Fruit fly (Drosophila melanogaster) whole organism, embryonic: ENCODE measurements around the gene GIIIspla2.

Experiments used
- Awh ChIP-seq: fragments of 200-800 bp; sonication (Bioruptor generic); IDR thresholded peaks from 2 replicates; pipeline ENCODE4, ENCODE4 v1.3.6; 2022; ENCODE audit warnings: missing biosample characterization, missing genetic modification characterization
- Blimp-1 ChIP-seq: fragments of 200-800 bp; sonication (Bioruptor generic); optimal IDR thresholded peaks from 3 replicates; lab custom pipeline; 2018; ENCODE audit warnings: missing biosample characterization, missing genetic modification characterization, mild to moderate bottlenecking, moderate library complexity, missing genetic modification reagents
- CG10267 ChIP-seq: fragments of 200-800 bp; sonication (Bioruptor generic); optimal IDR thresholded peaks from 2 replicates; lab custom pipeline; 2018; ENCODE audit warnings: missing biosample characterization, mild to moderate bottlenecking, missing genetic modification characterization, moderate library complexity
- CG11398 ChIP-seq: fragments of 200-800 bp; sonication (Bioruptor generic); optimal IDR thresholded peaks from 2 replicates; lab custom pipeline; 2016; ENCODE audit warnings: missing biosample characterization, missing genetic modification characterization
- CG15696 ChIP-seq: fragments of 200-800 bp; sonication (Bioruptor generic); optimal IDR thresholded peaks from 2 replicates; lab custom pipeline; 2019; ENCODE audit warnings: missing biosample characterization, mild to moderate bottlenecking, missing genetic modification characterization, moderate library complexity
- CG1603 ChIP-seq: fragments of 200-800 bp; sonication (Bioruptor generic); optimal IDR thresholded peaks from 2 replicates; lab custom pipeline; 2019; ENCODE audit warnings: missing biosample characterization, mild to moderate bottlenecking, missing genetic modification characterization, moderate library complexity
- CG16813 ChIP-seq: fragments of 200-800 bp; sonication (Bioruptor generic); IDR thresholded peaks from 3 replicates; pipeline ENCODE4 v1.3.6; 2022; ENCODE audit warnings: missing biosample characterization, missing genetic modification characterization; ENCODE audit not compliant: partially characterized antibody
- CG17912 ChIP-seq: fragments of 200-800 bp; sonication (Bioruptor generic); optimal IDR thresholded peaks from 2 replicates; lab custom pipeline; 2018; ENCODE audit warnings: missing biosample characterization, mild to moderate bottlenecking, missing genetic modification characterization
- CG30020 ChIP-seq: fragments of 200-800 bp; optimal IDR thresholded peaks from 2 replicates; lab custom pipeline; 2019; ENCODE audit warnings: missing biosample characterization, mild to moderate bottlenecking, missing genetic modification characterization, moderate library complexity
- CG30431 ChIP-seq: fragments of 200-800 bp; sonication (Bioruptor generic); optimal IDR thresholded peaks from 2 replicates; lab custom pipeline; 2017; ENCODE audit warnings: missing biosample characterization, missing genetic modification characterization
- CG33213 ChIP-seq: fragments of 200-800 bp; sonication (Bioruptor generic); optimal IDR thresholded peaks from 3 replicates; lab custom pipeline; 2016; ENCODE audit warnings: missing biosample characterization, missing genetic modification characterization
- CG4360 ChIP-seq: fragments of 200-800 bp; sonication (Bioruptor generic); IDR thresholded peaks from 2 replicates; pipeline ENCODE4 v1.3.6; 2022; ENCODE audit warnings: missing biosample characterization, missing genetic modification characterization
- CG4617 ChIP-seq: fragments of 200-800 bp; sonication (Bioruptor generic); optimal IDR thresholded peaks from 3 replicates; lab custom pipeline; 2016; ENCODE audit warnings: missing biosample characterization, missing genetic modification characterization, borderline replicate concordance
- CG7271 ChIP-seq: fragments of 200-800 bp; sonication (Bioruptor generic); optimal IDR thresholded peaks from 2 replicates; lab custom pipeline; 2018; ENCODE audit warnings: missing biosample characterization, mild to moderate bottlenecking, missing genetic modification characterization, moderate library complexity
- CG7745 ChIP-seq: fragments of 200-800 bp; sonication (Bioruptor generic); optimal IDR thresholded peaks from 2 replicates; lab custom pipeline; 2018; ENCODE audit warnings: missing biosample characterization, mild to moderate bottlenecking, missing genetic modification characterization, moderate library complexity
- CG9797 ChIP-seq: fragments of 200-800 bp; sonication (Bioruptor generic); optimal IDR thresholded peaks from 3 replicates; lab custom pipeline; 2018; ENCODE audit warnings: missing biosample characterization, mild to moderate bottlenecking, missing genetic modification characterization
- Drgx ChIP-seq: fragments of 200-800 bp; sonication (Bioruptor generic); IDR thresholded peaks from 2 replicates; pipeline ENCODE4 v1.3.6; 2022; ENCODE audit warnings: missing biosample characterization, missing genetic modification characterization
- Elba2 ChIP-seq: fragments of 200-800 bp; sonication (Bioruptor generic); optimal IDR thresholded peaks from 3 replicates; lab custom pipeline; 2016; ENCODE audit warnings: missing biosample characterization, missing genetic modification characterization
- GATAe ChIP-seq: fragments of 200-800 bp; sonication (Bioruptor generic); conservative IDR thresholded peaks from 2 replicates; pipeline ENCODE4 v1.3.6; 2022; ENCODE audit warnings: missing biosample characterization, missing genetic modification characterization
- HmgD ChIP-seq: fragments of 200-800 bp; sonication (Bioruptor generic); optimal IDR thresholded peaks from 3 replicates; lab custom pipeline; 2016; ENCODE audit warnings: missing biosample characterization, missing genetic modification characterization
- Nf-YA ChIP-seq: fragments of 200-800 bp; sonication (Bioruptor generic); IDR thresholded peaks from 2 replicates; pipeline ENCODE4 v1.3.6; 2022; ENCODE audit warnings: missing biosample characterization, missing genetic modification characterization
- Nf-YC ChIP-seq: fragments of 200-800 bp; optimal IDR thresholded peaks from 3 replicates; lab custom pipeline; 2019; ENCODE audit warnings: missing biosample characterization, mild to moderate bottlenecking, missing genetic modification characterization, moderate library complexity
- Rx ChIP-seq: fragments of 200-800 bp; sonication (Bioruptor generic); IDR thresholded peaks from 2 replicates; pipeline ENCODE4 v1.3.6; 2022; ENCODE audit warnings: missing biosample characterization, missing genetic modification characterization
- bowl ChIP-seq: fragments of 200-800 bp; sonication (Bioruptor generic); IDR thresholded peaks from 2 replicates; pipeline ENCODE4 v1.3.6; 2022; ENCODE audit warnings: missing biosample characterization, missing genetic modification characterization
- chinmo ChIP-seq: fragments of 200-800 bp; sonication (Bioruptor generic); IDR thresholded peaks from 4 replicates; pipeline ENCODE4 v1.3.6; 2022; ENCODE audit warnings: missing biosample characterization, missing genetic modification characterization; ENCODE audit not compliant: partially characterized antibody
- chm ChIP-seq: fragments of 200-800 bp; sonication (Bioruptor generic); IDR thresholded peaks from 2 replicates; pipeline ENCODE4 v1.3.6; 2022; ENCODE audit warnings: missing biosample characterization, missing genetic modification characterization
- danr ChIP-seq: fragments of 200-800 bp; sonication (Bioruptor generic); IDR thresholded peaks from 2 replicates; pipeline ENCODE4 v1.3.6; 2022; ENCODE audit warnings: missing biosample characterization, missing genetic modification characterization
- dati ChIP-seq: fragments of 200-800 bp; sonication (Bioruptor generic); IDR thresholded peaks from 2 replicates; pipeline ENCODE4 v1.3.6; 2022; ENCODE audit warnings: missing biosample characterization, missing genetic modification characterization
- eve ChIP-seq, 2 experiments: fragments of >200 bp; optimal IDR thresholded peaks; 2 replicates each; lab custom pipeline; 2017; ENCODE audit warnings: missing biosample characterization in 2 of 2, missing genetic modification characterization in 2 of 2
- ewg ChIP-seq: fragments of 200-800 bp; sonication (Bioruptor generic); optimal IDR thresholded peaks from 3 replicates; lab custom pipeline; 2017; ENCODE audit warnings: mild to moderate bottlenecking, missing biosample characterization, missing genetic modification reagents, missing genetic modification characterization
- eyg ChIP-seq: fragments of 200-800 bp; sonication (Bioruptor generic); optimal IDR thresholded peaks from 3 replicates; lab custom pipeline; 2016; ENCODE audit warnings: missing biosample characterization, missing genetic modification characterization
- fd3F ChIP-seq: fragments of 200-800 bp; sonication (Bioruptor generic); optimal IDR thresholded peaks from 2 replicates; lab custom pipeline; 2018; ENCODE audit warnings: missing biosample characterization, mild to moderate bottlenecking, missing genetic modification characterization, moderate library complexity
- fd96Cb ChIP-seq: fragments of 200-800 bp; sonication (Bioruptor generic); optimal IDR thresholded peaks from 2 replicates; lab custom pipeline; 2018; ENCODE audit warnings: missing biosample characterization, mild to moderate bottlenecking, missing genetic modification characterization, moderate library complexity
- gcm2 ChIP-seq: fragments of 200-800 bp; sonication (Bioruptor generic); optimal IDR thresholded peaks from 2 replicates; lab custom pipeline; 2016; ENCODE audit warnings: missing biosample characterization, missing genetic modification characterization
- hkb ChIP-seq, 2 experiments: fragments of 200-800 bp in 1 of 2; fragments of >200 bp in 1 of 2; sonication (Bioruptor generic) in 1 of 2; IDR thresholded peaks in 1 of 2; optimal IDR thresholded peaks in 1 of 2; 2 replicates each; pipeline versions ENCODE4 v1.3.6 to Lab custom; 2017 to 2022; ENCODE audit warnings: missing biosample characterization in 1 of 2, missing genetic modification characterization in 1 of 2
- ind ChIP-seq: fragments of 200-800 bp; sonication (Bioruptor generic); optimal IDR thresholded peaks from 3 replicates; lab custom pipeline; 2016; ENCODE audit warnings: missing biosample characterization, missing genetic modification characterization
- insv ChIP-seq, 2 experiments: fragments of 200-800 bp; sonication (Bioruptor generic); optimal IDR thresholded peaks; 3 replicates each; lab custom pipeline; 2016 to 2018; ENCODE audit warnings: missing biosample characterization in 2 of 2, missing genetic modification characterization in 2 of 2
- jing ChIP-seq: fragments of 200-800 bp; sonication (Bioruptor generic); optimal IDR thresholded peaks from 2 replicates; lab custom pipeline; 2018; ENCODE audit warnings: missing biosample characterization, mild to moderate bottlenecking, missing genetic modification characterization
- lab ChIP-seq: fragments of 200-800 bp; sonication (Bioruptor generic); optimal IDR thresholded peaks from 3 replicates; lab custom pipeline; 2017; ENCODE audit warnings: missing biosample characterization, missing genetic modification characterization, mild to moderate bottlenecking, moderate library complexity, missing genetic modification reagents
- pan ChIP-seq, 4 experiments: fragments of >200 bp in 3 of 4; fragments of 200-800 bp in 1 of 4; sonication (Bioruptor generic) in 1 of 4; optimal IDR thresholded peaks in 3 of 4; IDR thresholded peaks in 1 of 4; 2 replicates each; pipeline versions ENCODE4 v1.3.6 to Lab custom; 2017 to 2022; ENCODE audit warnings: missing biosample characterization in 2 of 4, missing genetic modification characterization in 2 of 4, mixed read lengths in 1 of 4
- prd ChIP-seq, 3 experiments: fragments of >200 bp in 2 of 3; fragments of 200-800 bp in 1 of 3; sonication (Bioruptor generic) in 1 of 3; optimal IDR thresholded peaks in 2 of 3; IDR thresholded peaks in 1 of 3; 2 replicates in 2 of 3; 3 replicates in 1 of 3; pipeline versions ENCODE4 v1.3.6 to Lab custom; 2017 to 2022; ENCODE audit warnings: missing biosample characterization in 1 of 3, missing genetic modification characterization in 1 of 3
- psq ChIP-seq: fragments of 200-800 bp; sonication (Bioruptor generic); optimal IDR thresholded peaks from 2 replicates; lab custom pipeline; 2017; ENCODE audit warnings: missing biosample characterization, missing genetic modification characterization
- ro ChIP-seq: fragments of 200-800 bp; sonication (Bioruptor generic); IDR thresholded peaks from 2 replicates; pipeline ENCODE4 v1.3.6; 2022; ENCODE audit warnings: missing biosample characterization, missing genetic modification characterization
- sqz ChIP-seq: fragments of 200-800 bp; sonication (Bioruptor generic); optimal IDR thresholded peaks from 3 replicates; lab custom pipeline; 2018; ENCODE audit warnings: missing biosample characterization, mild to moderate bottlenecking, missing genetic modification characterization
- trem ChIP-seq: fragments of 200-800 bp; optimal IDR thresholded peaks from 3 replicates; lab custom pipeline; 2019; ENCODE audit warnings: missing biosample characterization, mild to moderate bottlenecking, missing genetic modification characterization, moderate library complexity
- wdn ChIP-seq: fragments of 200-800 bp; sonication (Bioruptor generic); IDR thresholded peaks from 2 replicates; pipeline ENCODE4 v1.3.6; 2022; ENCODE audit warnings: missing biosample characterization, missing genetic modification characterization
- zen ChIP-seq: fragments of 200-800 bp; sonication (Bioruptor generic); optimal IDR thresholded peaks from 3 replicates; lab custom pipeline; 2018; ENCODE audit warnings: missing biosample characterization, mild to moderate bottlenecking, missing genetic modification characterization, moderate library complexity

The GIIIspla2 gene

dm6 chrX:8202724-8203362 is 45.4 kb downstream of the GIIIspla2 start (continued):
- TF ChIP-seq sqz (no peak), danr (GFP tag; lab: Robert Waterston, UW) (no peak), CG11398 (no peak), hkb (optimal IDR thresholded peaks at IDR 0.05; lab: Kevin White, UChicago) (no peak), hkb (GFP tag; IDR thresholded peaks at IDR 0.05; lab: Robert Waterston, UW) (peak; percentile 50; the same call in 1 of the 2 replicates), ind (peak; percentile 25), ewg (no peak), CG17912 (GFP tag; lab: Kevin White, UChicago) (no peak), Blimp-1 (GFP tag; lab: Kevin White, UChicago) (peak; percentile 29), insv (GFP tag; optimal IDR thresholded peaks at IDR 0.05; lab: Kevin White, UChicago) (no peak), ro (GFP tag; lab: Robert Waterston, UW) (no peak)

dm6 chrX:8205625-8206252 is 48.3 kb downstream of the GIIIspla2 start:
- TF ChIP-seq dati (GFP tag; lab: Robert Waterston, UW) (no peak), CG10267 (tag; lab: Kevin White, UChicago) (peak; percentile 4), GATAe (GFP tag; lab: Robert Waterston, UW) (no peak), fd96Cb (peak; percentile 42), jing (GFP tag; lab: Kevin White, UChicago) (no peak), eve (GFP tag; optimal IDR thresholded peaks at IDR 0.05; lab: Kevin White, UChicago) (no peak), Drgx (GFP tag; lab: Robert Waterston, UW) (no peak), CG30020 (tag; lab: Kevin White, UChicago) (no peak), Awh (peak; percentile 72; the same call in 1 of the 2 replicates), lab (peak; percentile 32), CG4360 (no peak), gcm2 (GFP tag; lab: Kevin White, UChicago) (no peak), eyg (GFP tag; lab: Kevin White, UChicago) (no peak), chm (GFP tag; lab: Robert Waterston, UW) (no peak), CG15696 (tag; lab: Kevin White, UChicago) (no peak), Nf-YA (GFP tag; lab: Robert Waterston, UW) (no peak), CG4617 (no peak), Elba2 (GFP tag; lab: Kevin White, UChicago) (no peak), bowl (GFP tag; lab: Robert Waterston, UW) (no peak), fd3F (GFP tag; lab: Kevin White, UChicago) (peak; percentile 10), HmgD (GFP tag; lab: Kevin White, UChicago) (no peak), CG7271 (no peak), Rx (GFP tag; lab: Robert Waterston, UW) (no peak), prd (optimal IDR thresholded peaks at IDR 0.05; lab: Kevin White, UChicago) (no peak), prd (GFP tag; IDR thresholded peaks at IDR 0.05; lab: Robert Waterston, UW) (0 out of 3 replicates have a peak, but pooled peaks have one; percentile 21), psq (GFP tag; lab: Kevin White, UChicago) (no peak), CG33213 (no peak), Nf-YC (tag; lab: Kevin White, UChicago) (no peak), CG7745 (tag; lab: Kevin White, UChicago) (no peak), pan (optimal IDR thresholded peaks at IDR 0.05; lab: Kevin White, UChicago) (no peak), pan (GFP tag; optimal IDR thresholded peaks at IDR 0.05 in 1 of 2, IDR thresholded peaks at IDR 0.05 in 1 of 2) (peak in 1 of 2 experiments; percentile 62), zen (tag; lab: Kevin White, UChicago) (no peak), chinmo (GFP tag; lab: Robert Waterston, UW) (no peak), CG1603 (no peak), CG9797 (GFP tag; lab: Kevin White, UChicago) (no peak), CG16813 (GFP tag; lab: Robert Waterston, UW) (no peak), CG30431 (GFP tag; lab: Kevin White, UChicago) (no peak), trem (tag; lab: Kevin White, UChicago) (no peak), wdn (no peak)
